Fruit fly (Drosophila melanogaster) whole organism, embryonic: Measurements from ENCODE around the gene CG3198.

Experiments used
- Antp ChIP-seq: fragments of 200-800 bp; sonication (Bioruptor generic); optimal IDR thresholded peaks from 3 replicates; lab custom pipeline; 2016; ENCODE audit warnings: missing biosample characterization, missing genetic modification characterization
- CG10366 ChIP-seq: fragments of 200-800 bp; sonication (Bioruptor generic); IDR thresholded peaks from 2 replicates; pipeline ENCODE4 v1.3.6; 2022; ENCODE audit warnings: missing biosample characterization, missing genetic modification characterization
- CG10431 ChIP-seq: fragments of 200-800 bp; sonication (Bioruptor generic); optimal IDR thresholded peaks from 3 replicates; lab custom pipeline; 2018; ENCODE audit warnings: missing biosample characterization, mild to moderate bottlenecking, missing genetic modification characterization
- CG11247 ChIP-seq: fragments of 200-800 bp; sonication (Bioruptor generic); IDR thresholded peaks from 2 replicates; pipeline ENCODE4 v1.3.6; 2022; ENCODE audit warnings: missing biosample characterization, missing genetic modification characterization
- CG11504 ChIP-seq: fragments of 200-800 bp; sonication (Bioruptor generic); optimal IDR thresholded peaks from 3 replicates; lab custom pipeline; 2019; ENCODE audit warnings: missing biosample characterization, mild to moderate bottlenecking, missing genetic modification characterization, moderate library complexity
- CG11696 ChIP-seq: fragments of 200-800 bp; sonication (Bioruptor generic); IDR thresholded peaks from 2 replicates; pipeline ENCODE4 v1.3.6; 2022; ENCODE audit warnings: missing biosample characterization, missing genetic modification characterization
- CG13287 ChIP-seq: fragments of 200-800 bp; sonication (Bioruptor generic); IDR thresholded peaks from 2 replicates; pipeline ENCODE4 v1.3.6; 2022; ENCODE audit warnings: missing biosample characterization, missing genetic modification characterization; ENCODE audit not compliant: partially characterized antibody
- CG15696 ChIP-seq: fragments of 200-800 bp; sonication (Bioruptor generic); optimal IDR thresholded peaks from 2 replicates; lab custom pipeline; 2019; ENCODE audit warnings: missing biosample characterization, mild to moderate bottlenecking, missing genetic modification characterization, moderate library complexity
- CG1603 ChIP-seq: fragments of 200-800 bp; sonication (Bioruptor generic); optimal IDR thresholded peaks from 2 replicates; lab custom pipeline; 2019; ENCODE audit warnings: missing biosample characterization, mild to moderate bottlenecking, missing genetic modification characterization, moderate library complexity
- CG16815 ChIP-seq: fragments of 200-800 bp; sonication (Bioruptor generic); optimal IDR thresholded peaks from 3 replicates; lab custom pipeline; 2017; ENCODE audit warnings: missing biosample characterization, mild to moderate bottlenecking, missing genetic modification characterization
- CG16863 ChIP-seq: fragments of 200-800 bp; sonication (Bioruptor generic); optimal IDR thresholded peaks from 3 replicates; lab custom pipeline; 2016; ENCODE audit warnings: missing biosample characterization, missing genetic modification characterization
- CG2120 ChIP-seq: fragments of 200-800 bp; sonication (Bioruptor generic); optimal IDR thresholded peaks from 3 replicates; lab custom pipeline; 2016; ENCODE audit warnings: missing biosample characterization, missing genetic modification characterization
- CG34376 ChIP-seq: fragments of 200-800 bp; sonication (Bioruptor generic); optimal IDR thresholded peaks from 2 replicates; lab custom pipeline; 2018; ENCODE audit warnings: missing biosample characterization, mild to moderate bottlenecking, missing genetic modification characterization
- CG4360 ChIP-seq: fragments of 200-800 bp; sonication (Bioruptor generic); IDR thresholded peaks from 2 replicates; pipeline ENCODE4 v1.3.6; 2022; ENCODE audit warnings: missing biosample characterization, missing genetic modification characterization
- CG43689 ChIP-seq: fragments of 200-800 bp; sonication (Bioruptor generic); IDR thresholded peaks from 2 replicates; pipeline ENCODE4 v1.3.6; 2022; ENCODE audit warnings: missing biosample characterization, missing genetic modification characterization
- CG4730 ChIP-seq: fragments of 200-800 bp; sonication (Bioruptor generic); IDR thresholded peaks from 2 replicates; pipeline ENCODE4 v1.3.6; 2022; ENCODE audit warnings: missing biosample characterization, missing genetic modification characterization
- CG4854 ChIP-seq: fragments of 200-800 bp; sonication (Bioruptor generic); optimal IDR thresholded peaks from 2 replicates; lab custom pipeline; 2016; ENCODE audit warnings: missing biosample characterization, missing genetic modification characterization, inconsistent platforms
- CG7271 ChIP-seq: fragments of 200-800 bp; sonication (Bioruptor generic); optimal IDR thresholded peaks from 2 replicates; lab custom pipeline; 2018; ENCODE audit warnings: missing biosample characterization, mild to moderate bottlenecking, missing genetic modification characterization, moderate library complexity
- CG8089 ChIP-seq: fragments of 200-800 bp; sonication (Bioruptor generic); optimal IDR thresholded peaks from 3 replicates; lab custom pipeline; 2016; ENCODE audit warnings: missing biosample characterization, missing genetic modification characterization
- CG9876 ChIP-seq: fragments of 200-800 bp; sonication (Bioruptor generic); optimal IDR thresholded peaks from 2 replicates; lab custom pipeline; 2016; ENCODE audit warnings: missing biosample characterization, missing genetic modification characterization
- Camta ChIP-seq: fragments of 200-800 bp; sonication (Bioruptor generic); optimal IDR thresholded peaks from 2 replicates; lab custom pipeline; 2016; ENCODE audit warnings: missing biosample characterization, missing genetic modification characterization
- Dp ChIP-seq: fragments of 200-800 bp; sonication (Bioruptor generic); optimal IDR thresholded peaks from 2 replicates; lab custom pipeline; 2018; ENCODE audit warnings: missing biosample characterization, mild to moderate bottlenecking, missing genetic modification characterization, moderate library complexity
- Lhr ChIP-seq: fragments of 200-800 bp; sonication (Bioruptor generic); optimal IDR thresholded peaks from 3 replicates; lab custom pipeline; 2017; ENCODE audit warnings: mild to moderate bottlenecking, missing biosample characterization, missing genetic modification reagents, missing genetic modification characterization
- MTF-1 ChIP-seq: fragments of 200-800 bp; sonication (Bioruptor generic); optimal IDR thresholded peaks from 2 replicates; lab custom pipeline; 2018; ENCODE audit warnings: missing biosample characterization, mild to moderate bottlenecking, missing genetic modification characterization, borderline replicate concordance
- Myb ChIP-seq: fragments of 200-800 bp; sonication (Bioruptor generic); optimal IDR thresholded peaks from 2 replicates; lab custom pipeline; 2016; ENCODE audit warnings: missing biosample characterization, missing genetic modification characterization
- PHDP ChIP-seq: fragments of 200-800 bp; sonication (Bioruptor generic); optimal IDR thresholded peaks from 3 replicates; lab custom pipeline; 2018; ENCODE audit warnings: missing biosample characterization, mild to moderate bottlenecking, missing genetic modification characterization, moderate library complexity
- Six4 ChIP-seq: fragments of 200-800 bp; sonication (Bioruptor generic); optimal IDR thresholded peaks from 2 replicates; lab custom pipeline; 2016; ENCODE audit warnings: missing biosample characterization, missing genetic modification characterization
- Xrp1 ChIP-seq: fragments of 200-800 bp; sonication (Bioruptor generic); IDR thresholded peaks from 2 replicates; pipeline ENCODE4 v1.3.6; 2022; ENCODE audit warnings: missing biosample characterization, missing genetic modification characterization
- bigmax ChIP-seq: fragments of 200-800 bp; sonication (Bioruptor generic); optimal IDR thresholded peaks from 2 replicates; lab custom pipeline; 2018; ENCODE audit warnings: missing biosample characterization, mild to moderate bottlenecking, missing genetic modification characterization
- dimm ChIP-seq: fragments of 200-800 bp; sonication (Bioruptor generic); IDR thresholded peaks from 2 replicates; pipeline ENCODE4 v1.3.6; 2022; ENCODE audit warnings: missing biosample characterization, missing genetic modification characterization
- dysf ChIP-seq: fragments of 200-800 bp; sonication (Bioruptor generic); IDR thresholded peaks from 3 replicates; pipeline ENCODE4 v1.3.6; 2022; ENCODE audit warnings: missing biosample characterization, missing genetic modification characterization
- esg ChIP-seq: fragments of 200-800 bp; sonication (Bioruptor generic); conservative IDR thresholded peaks from 2 replicates; pipeline ENCODE4 v1.3.6; 2022; ENCODE audit warnings: missing biosample characterization, missing genetic modification characterization
- fd102C ChIP-seq: fragments of 200-800 bp; sonication (Bioruptor generic); optimal IDR thresholded peaks from 2 replicates; lab custom pipeline; 2018; ENCODE audit warnings: missing biosample characterization, mild to moderate bottlenecking, missing genetic modification characterization, moderate library complexity
- fd64A ChIP-seq: fragments of 200-800 bp; sonication (Bioruptor generic); optimal IDR thresholded peaks from 3 replicates; lab custom pipeline; 2018; ENCODE audit warnings: missing biosample characterization, mild to moderate bottlenecking, missing genetic modification characterization
- h ChIP-seq: fragments of >200 bp; optimal IDR thresholded peaks from 2 replicates; lab custom pipeline; 2017
- hbn ChIP-seq: fragments of 200-800 bp; sonication (Bioruptor generic); IDR thresholded peaks from 2 replicates; pipeline ENCODE4 v1.3.6; 2022; ENCODE audit warnings: missing biosample characterization, missing genetic modification characterization; ENCODE audit not compliant: partially characterized antibody
- insv ChIP-seq, 2 experiments: fragments of 200-800 bp; sonication (Bioruptor generic); optimal IDR thresholded peaks; 3 replicates each; lab custom pipeline; 2016 to 2018; ENCODE audit warnings: missing biosample characterization in 2 of 2, missing genetic modification characterization in 2 of 2
- kni ChIP-seq: fragments of 200-800 bp; sonication (Bioruptor generic); optimal IDR thresholded peaks from 3 replicates; lab custom pipeline; 2017; ENCODE audit warnings: mild to moderate bottlenecking, missing biosample characterization, missing genetic modification reagents, missing genetic modification characterization
- lab ChIP-seq: fragments of 200-800 bp; sonication (Bioruptor generic); optimal IDR thresholded peaks from 3 replicates; lab custom pipeline; 2017; ENCODE audit warnings: missing biosample characterization, missing genetic modification characterization, mild to moderate bottlenecking, moderate library complexity, missing genetic modification reagents
- lov ChIP-seq, 2 experiments: fragments of 200-800 bp in 1 of 2; fragments of >200 bp in 1 of 2; sonication (Bioruptor generic) in 1 of 2; IDR thresholded peaks in 1 of 2; optimal IDR thresholded peaks in 1 of 2; 2 replicates in 1 of 2; 3 replicates in 1 of 2; pipeline versions ENCODE4 v1.3.6 to Lab custom; 2017 to 2022; ENCODE audit warnings: missing biosample characterization in 1 of 2, missing genetic modification characterization in 1 of 2
- mam ChIP-seq: fragments of 200-800 bp; sonication (Bioruptor generic); optimal IDR thresholded peaks from 3 replicates; lab custom pipeline; 2016; ENCODE audit warnings: missing biosample characterization, missing genetic modification characterization
- nerfin-2 ChIP-seq: fragments of 200-800 bp; sonication (Bioruptor generic); IDR thresholded peaks from 2 replicates; pipeline ENCODE4 v1.3.6; 2022; ENCODE audit warnings: missing biosample characterization, missing genetic modification characterization; ENCODE audit not compliant: partially characterized antibody
- pros ChIP-seq: fragments of 200-800 bp; sonication (Bioruptor generic); optimal IDR thresholded peaks from 3 replicates; lab custom pipeline; 2019; ENCODE audit warnings: missing biosample characterization, mild to moderate bottlenecking, missing genetic modification characterization, moderate library complexity
- rib ChIP-seq: fragments of 200-800 bp; sonication (Bioruptor generic); IDR thresholded peaks from 2 replicates; pipeline ENCODE4 v1.3.6; 2022; ENCODE audit warnings: missing biosample characterization, missing genetic modification characterization
- sna ChIP-seq: fragments of 200-800 bp; sonication (Bioruptor generic); IDR thresholded peaks from 2 replicates; pipeline ENCODE4 v1.3.6; 2022; ENCODE audit warnings: missing biosample characterization, missing genetic modification characterization; ENCODE audit not compliant: partially characterized antibody
- sqz ChIP-seq: fragments of 200-800 bp; sonication (Bioruptor generic); optimal IDR thresholded peaks from 3 replicates; lab custom pipeline; 2018; ENCODE audit warnings: missing biosample characterization, mild to moderate bottlenecking, missing genetic modification characterization
- stwl ChIP-seq: fragments of 200-800 bp; sonication (Bioruptor generic); optimal IDR thresholded peaks from 3 replicates; lab custom pipeline; 2018; ENCODE audit warnings: missing biosample characterization, mild to moderate bottlenecking, missing genetic modification characterization, moderate library complexity
- trh ChIP-seq: fragments of 200-800 bp; sonication (Bioruptor generic); optimal IDR thresholded peaks from 2 replicates; lab custom pipeline; 2016; ENCODE audit warnings: missing biosample characterization, missing genetic modification characterization
- tup ChIP-seq: fragments of 200-800 bp; sonication (Bioruptor generic); optimal IDR thresholded peaks from 2 replicates; lab custom pipeline; 2016; ENCODE audit warnings: missing biosample characterization, mild to moderate bottlenecking, missing genetic modification characterization, moderate library complexity
- zen2 ChIP-seq: fragments of 200-800 bp; sonication (Bioruptor generic); IDR thresholded peaks from 3 replicates; pipeline ENCODE4 v1.3.6; 2022; ENCODE audit warnings: missing biosample characterization, missing genetic modification characterization; ENCODE audit not compliant: partially characterized antibody

CG3198 gene

DNA sequence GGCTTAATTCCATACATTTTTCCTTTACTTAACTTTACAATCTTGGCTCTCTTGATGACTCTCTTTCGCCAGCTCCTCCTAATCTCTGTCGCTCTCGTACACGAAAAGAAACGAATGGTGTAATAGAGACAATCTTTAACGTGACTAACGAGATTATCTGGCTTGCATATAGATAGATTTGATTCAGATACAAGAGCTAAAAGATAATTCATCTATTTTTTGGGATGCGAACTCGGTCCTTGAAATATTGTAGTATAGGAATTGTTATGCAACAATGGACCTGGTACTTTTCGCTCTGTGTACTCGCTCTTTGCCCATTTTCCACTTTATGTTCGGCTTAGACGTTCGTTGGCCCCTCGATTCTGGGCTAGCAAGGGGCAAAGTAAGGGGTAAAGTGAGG lies 37.5 kb upstream of the CG3198 start (continued):
- TF ChIP-seq sna, result no peak
- peak; percentile 81 for TF ChIP-seq Xrp1 (GFP tag; lab: Robert Waterston, UW)
- TF ChIP-seq nerfin-2 (GFP tag; lab: Robert Waterston, UW), result no peak
- TF ChIP-seq lov (optimal IDR thresholded peaks at IDR 0.05; lab: Kevin White, UChicago), result no peak
- no peak for TF ChIP-seq lov (GFP tag; IDR thresholded peaks at IDR 0.05; lab: Robert Waterston, UW)
- peak; percentile 42 for TF ChIP-seq CG4854 (GFP tag; lab: Kevin White, UChicago)
- TF ChIP-seq CG34376 (GFP tag; lab: Kevin White, UChicago), result peak; percentile 37
- TF ChIP-seq lab (GFP tag; lab: Kevin White, UChicago), result peak; percentile 89
- no peak for TF ChIP-seq Dp (GFP tag; lab: Kevin White, UChicago)
- peak; percentile 58 for TF ChIP-seq CG10366
- peak; percentile 87 for TF ChIP-seq CG2120 (GFP tag; lab: Kevin White, UChicago)
- peak; percentile 58 for TF ChIP-seq CG9876 (GFP tag; lab: Kevin White, UChicago)
- peak; percentile 36 for TF ChIP-seq Lhr (GFP tag; lab: Kevin White, UChicago)
- TF ChIP-seq zen2, result no peak
- TF ChIP-seq CG8089 (GFP tag; lab: Kevin White, UChicago), result peak; percentile 70
- peak; percentile 19 for TF ChIP-seq MTF-1 (GFP tag; lab: Kevin White, UChicago)
- TF ChIP-seq Camta, result peak; percentile 74
- TF ChIP-seq fd102C (GFP tag; lab: Kevin White, UChicago), result no peak
- no peak for TF ChIP-seq rib (GFP tag; lab: Robert Waterston, UW)
- 0 out of 2 replicates have a peak, but pooled peaks have one; percentile 25 for TF ChIP-seq dimm (GFP tag; lab: Robert Waterston, UW)
- peak; percentile 23; the same call in 1 of the 2 replicates for TF ChIP-seq CG11696 (GFP tag; lab: Robert Waterston, UW)
- peak; percentile 84 for TF ChIP-seq Antp
- peak; percentile 38; the same call in 1 of the 2 replicates for TF ChIP-seq CG43689 (GFP tag; lab: Robert Waterston, UW)
- TF ChIP-seq trh (GFP tag; lab: Kevin White, UChicago), result no peak
- peak; percentile 54 for TF ChIP-seq CG16815 (GFP tag; lab: Kevin White, UChicago)
- peak; percentile 54 for TF ChIP-seq fd64A (GFP tag; lab: Kevin White, UChicago)
- peak; percentile 48 for TF ChIP-seq tup (GFP tag; lab: Kevin White, UChicago)
- TF ChIP-seq bigmax, result no peak
- TF ChIP-seq CG4360 (GFP tag; lab: Robert Waterston, UW), result no peak
- TF ChIP-seq hbn (GFP tag; lab: Robert Waterston, UW), result no peak
- no peak for TF ChIP-seq CG13287 (GFP tag; lab: Robert Waterston, UW)
- TF ChIP-seq h (lab: Kevin White, UChicago), result no peak
- TF ChIP-seq CG1603, result peak; percentile 91
- TF ChIP-seq sqz, result peak; percentile 24
- peak; percentile 28; the same call in 1 of the 2 replicates for TF ChIP-seq CG4730 (GFP tag; lab: Robert Waterston, UW)
- no peak for TF ChIP-seq CG7271 (tag; lab: Kevin White, UChicago)
- no peak for TF ChIP-seq pros (GFP tag; lab: Kevin White, UChicago)
- peak; percentile 87 for TF ChIP-seq dysf (GFP tag; lab: Robert Waterston, UW)
- TF ChIP-seq kni, result no peak
- TF ChIP-seq CG11504 (tag; lab: Kevin White, UChicago), result peak; percentile 87
- TF ChIP-seq Six4 (GFP tag; lab: Kevin White, UChicago), result peak; percentile 66
- TF ChIP-seq PHDP (tag; lab: Kevin White, UChicago), result peak; percentile 87
- peak; percentile 60 for TF ChIP-seq Myb
- TF ChIP-seq CG10431 (GFP tag; lab: Kevin White, UChicago), result no peak
- peak; percentile 32 for TF ChIP-seq CG15696 (tag; lab: Kevin White, UChicago)
- peak; percentile 82 for TF ChIP-seq CG16863 (GFP tag; lab: Kevin White, UChicago)
- peak; percentile 77 for TF ChIP-seq mam
- TF ChIP-seq stwl, result no peak
- peak; percentile 64 for TF ChIP-seq esg (GFP tag; lab: Robert Waterston, UW)
- TF ChIP-seq insv (GFP tag; optimal IDR thresholded peaks at IDR 0.05; lab: Kevin White, UChicago), result no peak
- TF ChIP-seq CG11247 (GFP tag; lab: Robert Waterston, UW), result peak; percentile 62
